Fruit fly (Drosophila melanogaster): ENCODE data around the gene CG15599.

The CG15599 gene

dm6 chrX:15709984-15710750, 21.5 kb upstream of the CG15599 start, which contains the start of the genes CG9281 and CG15601 (continued):
- TF ChIP-seq CG10959 (GFP tag; IDR thresholded peaks at IDR 0.05) = no peak
- 0 out of 3 replicates have a peak, but pooled peaks have one; percentile 36 for TF ChIP-seq CG17361 (GFP tag; IDR thresholded peaks at IDR 0.05)
- TF ChIP-seq Asciz (GFP tag; optimal IDR thresholded peaks at IDR 0.05) = no peak
- TF ChIP-seq Fer2 (tag; optimal IDR thresholded peaks at IDR 0.05) = no peak
- TF ChIP-seq CG3995 (GFP tag; optimal IDR thresholded peaks at IDR 0.05) = no peak
- no peak for TF ChIP-seq Xrp1 (GFP tag; IDR thresholded peaks at IDR 0.05)
- TF ChIP-seq Neu2 (GFP tag; optimal IDR thresholded peaks at IDR 0.05; ENCODE audit: borderline replicate concordance) = no peak
- TF ChIP-seq CG31441 (GFP tag; IDR thresholded peaks at IDR 0.05) = no peak
- no peak for TF ChIP-seq ato (GFP tag; IDR thresholded peaks at IDR 0.05; ENCODE audit: partially characterized antibody)
- no peak for TF ChIP-seq stc (GFP tag; IDR thresholded peaks at IDR 0.05)
- TF ChIP-seq fu2 (GFP tag; optimal IDR thresholded peaks at IDR 0.05) = no peak
- no peak for TF ChIP-seq CG8359 (GFP tag; optimal IDR thresholded peaks at IDR 0.05; ENCODE audit: borderline replicate concordance)
- no peak for TF ChIP-seq CG12299 (tag; optimal IDR thresholded peaks at IDR 0.05)
- no peak for TF ChIP-seq stwl (tag; optimal IDR thresholded peaks at IDR 0.05)
- TF ChIP-seq Rfx (GFP tag; IDR thresholded peaks at IDR 0.05) = peak; percentile 45
- TF ChIP-seq pita (GFP tag; optimal IDR thresholded peaks at IDR 0.05) = no peak
- TF ChIP-seq caup (GFP tag; optimal IDR thresholded peaks at IDR 0.05; ENCODE audit: severe bottlenecking) = peak; percentile 39
- TF ChIP-seq CG10274 (GFP tag; optimal IDR thresholded peaks at IDR 0.05) = no peak
- TF ChIP-seq CG31224 (GFP tag; IDR thresholded peaks at IDR 0.05) = no peak
- TF ChIP-seq sens (GFP tag) = no peak
- no peak for TF ChIP-seq kay (GFP tag; optimal IDR thresholded peaks at IDR 0.05)
- no peak for TF ChIP-seq Elba2 (GFP tag; optimal IDR thresholded peaks at IDR 0.05)
- TF ChIP-seq sug (tag; optimal IDR thresholded peaks at IDR 0.05) = peak; percentile 9
- TF ChIP-seq CG10565 (GFP tag; optimal IDR thresholded peaks at IDR 0.05) = no peak
- TF ChIP-seq crc (GFP tag; optimal IDR thresholded peaks at IDR 0.05) = no peak
- TF ChIP-seq HLH54F (GFP tag; optimal IDR thresholded peaks at IDR 0.05) = no peak
- peak; percentile 50 for TF ChIP-seq Dref (GFP tag; IDR thresholded peaks at IDR 0.05)
- TF ChIP-seq z (GFP tag; IDR thresholded peaks at IDR 0.05) = no peak
- TF ChIP-seq croc (GFP tag; conservative IDR thresholded peaks at IDR 0.05) = no peak
- no peak for TF ChIP-seq CG17186 (GFP tag; optimal IDR thresholded peaks at IDR 0.05)
- no peak for TF ChIP-seq CG4730 (GFP tag; IDR thresholded peaks at IDR 0.05)
- TF ChIP-seq CG14014 (GFP tag; IDR thresholded peaks at IDR 0.05) = no peak
- no peak for TF ChIP-seq CG12942 (GFP tag; optimal IDR thresholded peaks at IDR 0.05)
- TF ChIP-seq CG4360 (GFP tag; IDR thresholded peaks at IDR 0.05) = no peak
- TF ChIP-seq wor (GFP tag; IDR thresholded peaks at IDR 0.05) = no peak
- TF ChIP-seq tio (GFP tag; optimal IDR thresholded peaks at IDR 0.05) = no peak
- TF ChIP-seq Kr (GFP tag; optimal IDR thresholded peaks at IDR 0.05) = no peak
- no peak for TF ChIP-seq CG17912 (GFP tag; optimal IDR thresholded peaks at IDR 0.05)
- TF ChIP-seq CG32532 (GFP tag; IDR thresholded peaks at IDR 0.05) = no peak
- TF ChIP-seq cwo (GFP tag; optimal IDR thresholded peaks at IDR 0.05) = peak; percentile 7
- no peak for TF ChIP-seq TFAM (GFP tag; optimal IDR thresholded peaks at IDR 0.05)
- peak; percentile 11 for TF ChIP-seq Myb (GFP tag; optimal IDR thresholded peaks at IDR 0.05)
- no peak for TF ChIP-seq CG9876 (GFP tag; optimal IDR thresholded peaks at IDR 0.05)
- TF ChIP-seq dpn (GFP tag; optimal IDR thresholded peaks at IDR 0.05) = no peak
- TF ChIP-seq H15 (GFP tag; IDR thresholded peaks at IDR 0.05) = no peak
- no peak for TF ChIP-seq sc (optimal IDR thresholded peaks at IDR 0.05)
- TF ChIP-seq sc (GFP tag; optimal IDR thresholded peaks at IDR 0.05) = no peak
- TF ChIP-seq seq (GFP tag; IDR thresholded peaks at IDR 0.05) = 0 out of 2 replicates have a peak, but pooled peaks have one; percentile 7
- no peak for TF ChIP-seq ara (GFP tag; IDR thresholded peaks at IDR 0.05)
- TF ChIP-seq schlank (tag; optimal IDR thresholded peaks at IDR 0.05) = no peak
- TF ChIP-seq Hsf (GFP tag; optimal IDR thresholded peaks at IDR 0.05) = no peak

Measured in whole organism, embryonic.